Worm (Caenorhabditis elegans): ENCODE measurements around the gene ttll-12.

- no peak for TF ChIP-seq sem-4 (tag; optimal IDR thresholded peaks at IDR 0.05)
- no peak for TF ChIP-seq nhr-10 (tag; optimal IDR thresholded peaks at IDR 0.05)
- no peak for TF ChIP-seq lsy-2 (tag; optimal IDR thresholded peaks at IDR 0.05)
- no peak for TF ChIP-seq blmp-1 (tag; optimal IDR thresholded peaks at IDR 0.05; ENCODE audit: insufficient read depth)
- TF ChIP-seq aly-2 (tag; optimal IDR thresholded peaks at IDR 0.05): no peak
- TF ChIP-seq nhr-11 (tag; optimal IDR thresholded peaks at IDR 0.05): no peak
- no peak for TF ChIP-seq elt-1 (tag; optimal IDR thresholded peaks at IDR 0.05)
- no peak for TF ChIP-seq snpc-4 (tag; optimal IDR thresholded peaks at IDR 0.05)
- no peak for TF ChIP-seq ztf-11 (tag; optimal IDR thresholded peaks at IDR 0.05)
- TF ChIP-seq nhr-12 (tag; optimal IDR thresholded peaks at IDR 0.05): no peak
- TF ChIP-seq fos-1 (tag; optimal IDR thresholded peaks at IDR 0.05): no peak
- no peak for TF ChIP-seq mdl-1 (tag; optimal IDR thresholded peaks at IDR 0.05)
- TF ChIP-seq ztf-4 (tag; optimal IDR thresholded peaks at IDR 0.05): no peak
These were observed 23.1 kb upstream of the ttll-12 start for ce11 chrII:9315692-9316091.
